Fruit fly (Drosophila melanogaster) whole organism, prepupa: ENCODE data around the gene CG12112.
A peak's percentile ranks its signal among the peaks of the same experiment; 100 is the strongest.

Experiments
- Blimp-1 ChIP-seq: fragments of 200-800 bp; sonication (Bioruptor generic); optimal IDR thresholded peaks from 3 replicates; lab custom pipeline; 2017; ENCODE audit warnings: missing biosample characterization, missing genetic modification characterization, mild to moderate bottlenecking, moderate library complexity, missing genetic modification reagents
- CG10631 ChIP-seq: fragments of 200-800 bp; sonication (Bioruptor generic); optimal IDR thresholded peaks from 2 replicates; lab custom pipeline; 2016; ENCODE audit warnings: missing biosample characterization, missing genetic modification characterization
- CG11294 ChIP-seq: fragments of 200-800 bp; sonication (Bioruptor generic); IDR thresholded peaks from 2 replicates; pipeline ENCODE4 v1.3.6; 2022; ENCODE audit warnings: missing biosample characterization, missing genetic modification characterization
- CG11762 ChIP-seq: fragments of 200-800 bp; sonication (Bioruptor generic); optimal IDR thresholded peaks from 3 replicates; lab custom pipeline; 2016; ENCODE audit warnings: missing biosample characterization, missing genetic modification characterization; ENCODE audit not compliant: insufficient read depth
- CG11902 ChIP-seq: fragments of 200-800 bp; sonication (Bioruptor generic); optimal IDR thresholded peaks from 3 replicates; lab custom pipeline; 2016; ENCODE audit warnings: missing biosample characterization, missing genetic modification characterization
- CG1621 ChIP-seq: fragments of 200-800 bp; sonication (Bioruptor generic); optimal IDR thresholded peaks from 3 replicates; lab custom pipeline; 2018; ENCODE audit warnings: missing biosample characterization, mild to moderate bottlenecking, missing genetic modification characterization
- CG16779 ChIP-seq: fragments of 200-800 bp; sonication (Bioruptor generic); optimal IDR thresholded peaks from 3 replicates; lab custom pipeline; 2017; ENCODE audit warnings: missing biosample characterization, mild to moderate bottlenecking, missing genetic modification characterization
- CG3032 ChIP-seq: fragments of 200-800 bp; optimal IDR thresholded peaks from 2 replicates; lab custom pipeline; 2019; ENCODE audit warnings: missing biosample characterization, mild to moderate bottlenecking, missing genetic modification characterization, moderate library complexity
- CG31627 ChIP-seq: fragments of 200-800 bp; sonication (Bioruptor generic); optimal IDR thresholded peaks from 3 replicates; lab custom pipeline; 2016; ENCODE audit warnings: missing biosample characterization, missing genetic modification characterization
- CG32006 ChIP-seq: fragments of 200-800 bp; sonication (Bioruptor generic); optimal IDR thresholded peaks from 3 replicates; lab custom pipeline; 2017; ENCODE audit warnings: missing biosample characterization, mild to moderate bottlenecking, missing genetic modification characterization
- CG34406 ChIP-seq: fragments of 200-800 bp; sonication (Bioruptor generic); optimal IDR thresholded peaks from 3 replicates; lab custom pipeline; 2016; ENCODE audit warnings: missing biosample characterization, missing genetic modification characterization
- CG6163 ChIP-seq: fragments of 200-800 bp; sonication (Bioruptor generic); IDR thresholded peaks from 3 replicates; pipeline ENCODE4 v1.3.6; 2022; ENCODE audit warnings: missing biosample characterization, missing genetic modification characterization
- CG6276 ChIP-seq: fragments of 200-800 bp; sonication (Bioruptor generic); optimal IDR thresholded peaks from 2 replicates; lab custom pipeline; 2017; ENCODE audit warnings: missing biosample characterization, mild to moderate bottlenecking, missing genetic modification characterization
- CG6792 ChIP-seq: fragments of 200-800 bp; sonication (Bioruptor generic); optimal IDR thresholded peaks from 3 replicates; lab custom pipeline; 2016; ENCODE audit warnings: missing biosample characterization, missing genetic modification characterization
- CG6854 ChIP-seq: fragments of 200-800 bp; sonication (Bioruptor generic); optimal IDR thresholded peaks from 2 replicates; lab custom pipeline; 2017; ENCODE audit warnings: missing biosample characterization, mild to moderate bottlenecking, missing genetic modification characterization
- CG7368 ChIP-seq: fragments of 200-800 bp; sonication (Bioruptor generic); optimal IDR thresholded peaks from 3 replicates; lab custom pipeline; 2016; ENCODE audit warnings: missing biosample characterization, missing genetic modification characterization
- CG8319 ChIP-seq: fragments of 200-800 bp; sonication (Bioruptor generic); optimal IDR thresholded peaks from 3 replicates; lab custom pipeline; 2016; ENCODE audit warnings: missing biosample characterization, missing genetic modification characterization
- CG8632 ChIP-seq: fragments of 200-800 bp; sonication (Bioruptor generic); optimal IDR thresholded peaks from 3 replicates; lab custom pipeline; 2016; ENCODE audit warnings: missing biosample characterization, missing genetic modification characterization
- Eip93F ChIP-seq: fragments of 200-800 bp; sonication (Bioruptor generic); optimal IDR thresholded peaks from 2 replicates; lab custom pipeline; 2016; ENCODE audit warnings: missing biosample characterization, mild to moderate bottlenecking, missing genetic modification characterization
- Ets21C ChIP-seq: fragments of 200-800 bp; sonication (Bioruptor generic); optimal IDR thresholded peaks from 3 replicates; lab custom pipeline; 2016; ENCODE audit warnings: missing biosample characterization, missing genetic modification characterization
- Hr38 ChIP-seq: sonication (Bioruptor generic); optimal IDR thresholded peaks from 2 replicates; lab custom pipeline; 2016; ENCODE audit warnings: missing biosample characterization, missing genetic modification characterization
- Hr39 ChIP-seq: fragments of 200-800 bp; sonication (Bioruptor generic); optimal IDR thresholded peaks from 2 replicates; lab custom pipeline; 2016; ENCODE audit warnings: missing biosample characterization, missing genetic modification characterization
- Hr4 ChIP-seq: fragments of 200-800 bp; sonication (Bioruptor generic); optimal IDR thresholded peaks from 3 replicates; lab custom pipeline; 2016; ENCODE audit warnings: missing biosample characterization, missing genetic modification characterization
- Lpt ChIP-seq: fragments of 200-800 bp; sonication (Bioruptor generic); optimal IDR thresholded peaks from 3 replicates; lab custom pipeline; 2016; ENCODE audit warnings: missing biosample characterization, missing genetic modification characterization
- OdsH ChIP-seq: fragments of 200-800 bp; sonication (Bioruptor generic); optimal IDR thresholded peaks from 3 replicates; lab custom pipeline; 2016; ENCODE audit warnings: missing biosample characterization, missing genetic modification characterization
- Smox ChIP-seq: fragments of 200-800 bp; sonication (Bioruptor generic); optimal IDR thresholded peaks from 3 replicates; lab custom pipeline; 2016; ENCODE audit warnings: missing biosample characterization, missing genetic modification characterization
- Sox102F ChIP-seq: fragments of 200-800 bp; sonication (Bioruptor generic); optimal IDR thresholded peaks from 2 replicates; lab custom pipeline; 2016; ENCODE audit warnings: missing biosample characterization, mild to moderate bottlenecking, missing genetic modification characterization
- Sox14 ChIP-seq: fragments of 200-800 bp; sonication (Bioruptor generic); optimal IDR thresholded peaks from 3 replicates; lab custom pipeline; 2016; ENCODE audit warnings: missing biosample characterization, missing genetic modification characterization
- achi ChIP-seq: fragments of 200-800 bp; sonication (Bioruptor generic); optimal IDR thresholded peaks from 3 replicates; lab custom pipeline; 2016; ENCODE audit warnings: missing biosample characterization, missing genetic modification characterization
- acj6 ChIP-seq: fragments of 200-800 bp; sonication (Bioruptor generic); optimal IDR thresholded peaks from 3 replicates; lab custom pipeline; 2016; ENCODE audit warnings: missing biosample characterization, missing genetic modification characterization
- dac ChIP-seq: fragments of 200-800 bp; sonication (Bioruptor generic); optimal IDR thresholded peaks from 2 replicates; lab custom pipeline; 2017; ENCODE audit warnings: missing biosample characterization, mild to moderate bottlenecking, missing genetic modification characterization
- dsx ChIP-seq: fragments of 200-800 bp; optimal IDR thresholded peaks from 3 replicates; lab custom pipeline; 2019; ENCODE audit warnings: missing biosample characterization, mild to moderate bottlenecking, missing genetic modification characterization, moderate library complexity; ENCODE audit not compliant: poor library complexity, severe bottlenecking
- eg ChIP-seq: fragments of 200-800 bp; sonication (Bioruptor generic); IDR thresholded peaks from 3 replicates; pipeline ENCODE4 v1.3.6; 2022; ENCODE audit warnings: missing biosample characterization, missing genetic modification characterization
- fd59A ChIP-seq: fragments of 200-800 bp; sonication (Bioruptor generic); optimal IDR thresholded peaks from 2 replicates; lab custom pipeline; 2017; ENCODE audit warnings: missing biosample characterization, mild to moderate bottlenecking, missing genetic modification characterization, missing genetic modification reagents
- fd85E ChIP-seq: fragments of 200-800 bp; sonication (Bioruptor generic); optimal IDR thresholded peaks from 3 replicates; lab custom pipeline; 2016; ENCODE audit warnings: missing biosample characterization, missing genetic modification characterization
- fkh ChIP-seq: fragments of 200-800 bp; sonication (Bioruptor generic); optimal IDR thresholded peaks from 3 replicates; lab custom pipeline; 2017; ENCODE audit warnings: missing biosample characterization, mild to moderate bottlenecking, missing genetic modification characterization, moderate library complexity
- lz ChIP-seq: fragments of 200-800 bp; sonication (Bioruptor generic); optimal IDR thresholded peaks from 3 replicates; lab custom pipeline; 2016; ENCODE audit warnings: missing biosample characterization, missing genetic modification characterization
- net ChIP-seq: fragments of 200-800 bp; sonication (Bioruptor generic); optimal IDR thresholded peaks from 3 replicates; lab custom pipeline; 2016; ENCODE audit warnings: missing biosample characterization, missing genetic modification characterization
- pdm3 ChIP-seq: fragments of 200-800 bp; sonication (Bioruptor generic); optimal IDR thresholded peaks from 3 replicates; lab custom pipeline; 2016; ENCODE audit warnings: missing biosample characterization, missing genetic modification characterization
- salr ChIP-seq, 2 experiments: fragments of 200-800 bp; sonication (Bioruptor generic); optimal IDR thresholded peaks; 3 replicates each; lab custom pipeline; 2016 to 2018; ENCODE audit warnings: missing biosample characterization in 2 of 2, missing genetic modification characterization in 2 of 2, mild to moderate bottlenecking in 1 of 2
- spab ChIP-seq: fragments of 200-800 bp; sonication (Bioruptor generic); optimal IDR thresholded peaks from 2 replicates; lab custom pipeline; 2017; ENCODE audit warnings: missing biosample characterization, mild to moderate bottlenecking, missing genetic modification characterization, missing genetic modification reagents
- ss ChIP-seq, 2 experiments: fragments of 200-800 bp; sonication (Bioruptor generic); optimal IDR thresholded peaks; 2 replicates in 1 of 2; 3 replicates in 1 of 2; lab custom pipeline; 2017 to 2018; ENCODE audit warnings: mild to moderate bottlenecking in 2 of 2, missing biosample characterization in 2 of 2, missing genetic modification characterization in 2 of 2, moderate library complexity in 1 of 2
- svp ChIP-seq: fragments of 200-800 bp; sonication (Bioruptor generic); peaks from one replicate; lab custom pipeline; 2016; ENCODE audit warnings: missing biosample characterization, missing genetic modification characterization
- topi ChIP-seq: fragments of 200-800 bp; sonication (Bioruptor generic); optimal IDR thresholded peaks from 3 replicates; lab custom pipeline; 2016; ENCODE audit warnings: missing biosample characterization, missing genetic modification characterization
- vri ChIP-seq: fragments of 200-800 bp; sonication (Bioruptor generic); optimal IDR thresholded peaks from 3 replicates; lab custom pipeline; 2016; ENCODE audit warnings: missing biosample characterization, mild to moderate bottlenecking, missing genetic modification characterization

Gene CG12112

DNA sequence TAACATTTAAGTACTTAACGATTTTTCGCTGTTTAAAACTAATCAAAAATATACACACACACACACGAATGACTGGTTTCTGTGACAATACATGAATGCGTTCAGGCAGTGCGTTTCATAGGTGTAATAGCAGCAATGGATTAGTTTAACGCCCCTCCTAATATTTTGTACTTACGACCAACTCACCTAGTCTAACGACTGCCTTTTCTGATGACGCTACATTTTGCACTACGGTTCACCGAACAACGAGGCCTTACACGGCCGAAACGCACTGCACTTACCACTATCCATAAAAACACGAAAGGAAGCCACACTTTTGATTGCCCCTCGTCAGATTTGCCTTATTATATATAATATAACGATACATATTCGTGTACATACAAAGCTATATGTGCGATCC, 41.2 kb upstream of the CG12112 start (continued):
- TF ChIP-seq ss (GFP tag; optimal IDR thresholded peaks at IDR 0.05; lab: Kevin White, UChicago) (no peak), lz (GFP tag; lab: Kevin White, UChicago) (peak; percentile 53), eg (GFP tag; lab: Robert Waterston, UW) (peak; percentile 86; the same call in 2 of the 3 replicates), achi (GFP tag; lab: Kevin White, UChicago) (peak; percentile 68), vri (no peak), CG1621 (tag; lab: Kevin White, UChicago) (no peak), CG6854 (GFP tag; lab: Kevin White, UChicago) (no peak), Smox (GFP tag; lab: Kevin White, UChicago) (no peak), CG31627 (GFP tag; lab: Kevin White, UChicago) (peak; percentile 60), CG8632 (GFP tag; lab: Kevin White, UChicago) (no peak), Eip93F (GFP tag; lab: Kevin White, UChicago) (no peak), spab (GFP tag; lab: Kevin White, UChicago) (no peak), fd59A (GFP tag; lab: Kevin White, UChicago) (no peak), Sox102F (GFP tag; lab: Kevin White, UChicago) (no peak), CG16779 (tag; lab: Kevin White, UChicago) (no peak), Lpt (GFP tag; lab: Kevin White, UChicago) (no peak), CG7368 (GFP tag; lab: Kevin White, UChicago) (no peak), acj6 (no peak), Hr39 (GFP tag; lab: Kevin White, UChicago) (peak; percentile 70), net (GFP tag; lab: Kevin White, UChicago) (no peak), Hr4 (GFP tag; lab: Kevin White, UChicago) (peak; percentile 76), Ets21C (GFP tag; lab: Kevin White, UChicago) (no peak), salr (GFP tag; optimal IDR thresholded peaks at IDR 0.05; lab: Kevin White, UChicago) (no peak), CG10631 (GFP tag; lab: Kevin White, UChicago) (no peak), pdm3 (GFP tag; lab: Kevin White, UChicago) (no peak), CG6792 (GFP tag; lab: Kevin White, UChicago) (peak; percentile 56), Blimp-1 (no peak), CG34406 (no peak)

DNA sequence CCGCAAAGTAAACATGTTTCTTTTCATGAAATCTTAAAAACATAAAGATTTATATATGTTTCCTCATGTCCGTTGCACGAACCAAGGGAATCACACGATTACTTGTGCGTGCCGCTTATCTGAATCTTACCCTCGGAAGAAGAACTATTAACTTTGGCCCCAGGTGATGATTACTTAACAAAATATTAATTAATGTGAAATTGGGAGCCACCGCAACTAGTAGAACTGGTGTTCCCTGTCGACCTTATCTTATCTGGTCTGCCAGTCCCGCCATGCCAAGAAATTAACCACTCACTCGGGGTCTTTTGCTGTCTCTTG, 33.1 kb upstream of the CG12112 start:
- no peak for TF ChIP-seq CG6854 (GFP tag; lab: Kevin White, UChicago)
- TF ChIP-seq svp (GFP tag; lab: Kevin White, UChicago): peak; percentile 40
- TF ChIP-seq CG3032 (tag; lab: Kevin White, UChicago): no peak
- TF ChIP-seq topi (GFP tag; lab: Kevin White, UChicago): no peak

DNA sequence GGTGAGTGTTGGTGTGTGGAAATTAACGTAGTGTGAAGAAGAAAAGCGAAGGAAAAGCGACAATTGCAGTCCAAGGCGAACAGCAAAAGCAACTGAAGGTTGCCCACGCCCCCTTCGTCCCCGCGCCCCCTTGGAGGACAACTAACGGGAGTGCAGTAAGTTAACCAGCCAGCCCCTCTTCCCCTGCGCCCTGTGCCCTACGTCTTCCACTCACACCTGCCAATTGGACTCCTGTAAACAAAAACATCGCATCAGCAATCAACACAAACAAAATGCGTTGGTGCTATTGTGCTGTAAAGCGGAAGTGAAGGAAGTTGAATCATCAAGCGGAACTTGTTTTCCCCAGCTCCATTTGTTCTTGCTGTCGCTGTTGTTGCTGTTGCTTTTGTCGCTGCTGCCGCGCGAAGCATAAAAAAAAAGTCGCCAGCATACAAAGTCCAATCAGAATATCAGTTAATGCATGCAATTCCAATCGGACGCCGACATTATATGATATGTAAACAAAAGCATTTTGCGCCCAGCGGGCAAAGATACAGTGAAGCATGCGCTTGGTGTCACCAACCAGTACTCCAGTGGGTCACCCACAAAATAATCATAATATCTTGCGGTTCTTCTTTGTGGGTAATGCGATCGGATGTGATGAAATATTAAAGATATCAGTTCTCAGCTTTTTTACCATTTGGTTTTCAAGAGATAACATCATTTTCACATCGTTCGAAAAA, 32.6 kb upstream of the CG12112 start:
- TF ChIP-seq Sox14 (GFP tag; lab: Kevin White, UChicago): peak; percentile 16
- peak; percentile 83 for TF ChIP-seq CG6276
- no peak for TF ChIP-seq OdsH (GFP tag; lab: Kevin White, UChicago)
- peak; percentile 48 for TF ChIP-seq net (GFP tag; lab: Kevin White, UChicago)
- peak; percentile 38; the same call in 2 of the 3 replicates for TF ChIP-seq CG6163
- TF ChIP-seq CG11902: no peak
- peak; percentile 74 for TF ChIP-seq svp (GFP tag; lab: Kevin White, UChicago)
- no peak for TF ChIP-seq CG8319 (GFP tag; lab: Kevin White, UChicago)
- TF ChIP-seq topi (GFP tag; lab: Kevin White, UChicago): peak; percentile 34
- TF ChIP-seq CG1621 (tag; lab: Kevin White, UChicago): peak; percentile 65
- TF ChIP-seq ss (GFP tag; optimal IDR thresholded peaks at IDR 0.05; lab: Kevin White, UChicago): peak; percentile 87 to 92
- TF ChIP-seq dac (GFP tag; lab: Kevin White, UChicago): no peak
- TF ChIP-seq Smox (GFP tag; lab: Kevin White, UChicago): no peak
- no peak for TF ChIP-seq CG11762 (GFP tag; lab: Kevin White, UChicago)
- peak; percentile 38 for TF ChIP-seq Hr4 (GFP tag; lab: Kevin White, UChicago)
- peak; percentile 53 for TF ChIP-seq CG16779 (tag; lab: Kevin White, UChicago)
- TF ChIP-seq fd59A (GFP tag; lab: Kevin White, UChicago): no peak
- TF ChIP-seq CG11294: no peak
- no peak for TF ChIP-seq CG10631 (GFP tag; lab: Kevin White, UChicago)
- peak; percentile 68 for TF ChIP-seq dsx
- peak; percentile 44; the same call in 1 of the 3 replicates for TF ChIP-seq eg (GFP tag; lab: Robert Waterston, UW)
- TF ChIP-seq Hr38 (GFP tag; lab: Kevin White, UChicago): no peak
- no peak for TF ChIP-seq acj6
- no peak for TF ChIP-seq fd85E (GFP tag; lab: Kevin White, UChicago)
- peak; percentile 49 for TF ChIP-seq CG32006 (GFP tag; lab: Kevin White, UChicago)
- peak; percentile 9 for TF ChIP-seq CG31627 (GFP tag; lab: Kevin White, UChicago)
- no peak for TF ChIP-seq fkh
